Worm (Caenorhabditis elegans) whole organism, midembryonic: ENCODE measurements around the gene Y25C1A.8.
A peak's percentile ranks its signal among the peaks of the same experiment; 100 is the strongest.

Experiments used
- flt-1 ChIP-seq: fragments of 200-800 bp; sonication (Bioruptor generic); IDR thresholded peaks from 2 replicates; pipeline ENCODE4 v1.3.6; 2022; ENCODE audit warnings: missing genetic modification characterization, missing compliant biosample characterization
- ztf-23 ChIP-seq: fragments of 200-800 bp; sonication (Bioruptor generic); IDR thresholded peaks from 2 replicates; pipeline ENCODE4 v1.3.6; 2022; ENCODE audit warnings: missing genetic modification reagents, missing genetic modification characterization, missing compliant biosample characterization

- TF ChIP-seq flt-1 (GFP tag; lab: Robert Waterston, UW) (peak; percentile 64; the same call in 1 of the 2 replicates), ztf-23 (GFP tag; lab: Robert Waterston, UW) (peak; percentile 63)
These were observed at the start of gene Y25C1A.8 for ce11 chrII:3076915-3077314.
